Fruit fly (Drosophila melanogaster): ENCODE data around the gene Snoo.

The Snoo gene

DNA sequence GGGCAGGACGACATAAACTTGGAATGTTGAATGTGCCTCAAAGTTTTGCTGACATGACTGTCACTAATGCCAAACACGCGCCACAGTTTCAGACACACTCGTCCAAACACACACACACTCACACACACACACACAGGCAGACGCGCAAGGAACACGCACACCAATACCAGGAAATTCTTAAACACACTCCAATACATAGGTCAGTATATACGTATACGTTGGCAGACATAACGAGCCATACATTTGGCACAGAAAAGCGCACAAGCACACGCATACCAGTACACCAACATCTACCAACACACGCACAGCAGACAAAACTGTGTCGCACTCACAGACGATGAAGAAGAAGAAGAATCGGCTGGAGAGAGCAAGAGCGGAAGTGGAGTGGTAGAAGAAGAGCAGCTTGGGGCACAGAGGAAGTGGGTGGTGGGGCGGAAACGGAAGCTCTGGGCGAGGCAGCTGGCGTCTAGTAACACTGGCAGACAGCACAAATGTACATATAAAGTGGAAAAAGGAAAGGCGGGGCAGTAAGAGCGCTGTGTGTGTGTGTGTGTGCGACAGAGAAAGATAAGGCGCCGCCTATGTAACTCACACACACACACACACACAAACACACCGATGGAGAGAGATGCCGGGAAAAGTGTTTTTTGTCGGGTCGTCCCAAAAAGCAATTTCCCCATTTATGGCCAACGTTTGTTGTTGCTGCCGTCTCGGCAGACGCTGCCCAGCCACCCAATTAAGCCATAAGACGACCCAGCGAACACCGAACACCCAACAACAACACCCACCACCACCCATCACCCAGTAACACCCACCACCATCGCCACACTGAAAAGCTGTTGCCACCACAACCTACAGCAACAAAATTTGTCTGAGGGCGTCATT is 43.3 kb downstream of the Snoo start (continued):
- TF ChIP-seq D19A (tag; optimal IDR thresholded peaks at IDR 0.05): no peak
- no peak for TF ChIP-seq GATAe (GFP tag; conservative IDR thresholded peaks at IDR 0.05)
- TF ChIP-seq CG4820 (GFP tag; optimal IDR thresholded peaks at IDR 0.05): no peak
- TF ChIP-seq HLH4C (GFP tag; IDR thresholded peaks at IDR 0.05; ENCODE audit: partially characterized antibody): no peak
- peak; percentile 14 for TF ChIP-seq CG12659 (GFP tag; optimal IDR thresholded peaks at IDR 0.05)
- no peak for TF ChIP-seq Sin3A (optimal IDR thresholded peaks at IDR 0.05)
- TF ChIP-seq Hand (GFP tag; optimal IDR thresholded peaks at IDR 0.05): peak; percentile 54
- TF ChIP-seq insv (GFP tag; optimal IDR thresholded peaks at IDR 0.05): peak in 1 of 2 experiments; percentile 38
- TF ChIP-seq CG2202 (tag; optimal IDR thresholded peaks at IDR 0.05): no peak
- TF ChIP-seq pan (optimal IDR thresholded peaks at IDR 0.05): no peak
- TF ChIP-seq pan (GFP tag; optimal IDR thresholded peaks at IDR 0.05 in 1 of 2, IDR thresholded peaks at IDR 0.05 in 1 of 2): no peak
- TF ChIP-seq CHES-1-like (GFP tag; optimal IDR thresholded peaks at IDR 0.05): no peak
- no peak for TF ChIP-seq Hr78 (GFP tag; optimal IDR thresholded peaks at IDR 0.05)
- TF ChIP-seq nom (GFP tag; optimal IDR thresholded peaks at IDR 0.05): peak; percentile 23
- no peak for TF ChIP-seq br (optimal IDR thresholded peaks at IDR 0.05)
- no peak for TF ChIP-seq lov (optimal IDR thresholded peaks at IDR 0.05)
- TF ChIP-seq lov (GFP tag; IDR thresholded peaks at IDR 0.05): 0 out of 3 replicates have a peak, but pooled peaks have one; percentile 14
- TF ChIP-seq CG42726 (GFP tag; IDR thresholded peaks at IDR 0.05; ENCODE audit: partially characterized antibody): no peak
- no peak for TF ChIP-seq CG8290 (GFP tag; optimal IDR thresholded peaks at IDR 0.05)
- TF ChIP-seq CG8290 (tag; optimal IDR thresholded peaks at IDR 0.05): peak in 1 of 2 experiments; percentile 58
- peak; percentile 42 for TF ChIP-seq onecut (GFP tag; IDR thresholded peaks at IDR 0.05)
- TF ChIP-seq klu (GFP tag; IDR thresholded peaks at IDR 0.05): no peak
- no peak for TF ChIP-seq CG11696 (GFP tag; IDR thresholded peaks at IDR 0.05)
- no peak for TF ChIP-seq Nf-YB (GFP tag; optimal IDR thresholded peaks at IDR 0.05)
- TF ChIP-seq CG6254 (GFP tag; optimal IDR thresholded peaks at IDR 0.05): no peak
- TF ChIP-seq Sox100B (GFP tag; optimal IDR thresholded peaks at IDR 0.05): peak; percentile 16
- no peak for TF ChIP-seq jing (GFP tag; optimal IDR thresholded peaks at IDR 0.05)
- no peak for TF ChIP-seq sd (tag; optimal IDR thresholded peaks at IDR 0.05)
- TF ChIP-seq fd102C (GFP tag; optimal IDR thresholded peaks at IDR 0.05): no peak
- TF ChIP-seq CG2712 (tag; optimal IDR thresholded peaks at IDR 0.05): peak; percentile 6
- TF ChIP-seq Scr (GFP tag; IDR thresholded peaks at IDR 0.05; ENCODE audit: partially characterized antibody): no peak
- TF ChIP-seq CG17359 (tag; optimal IDR thresholded peaks at IDR 0.05): peak; percentile 42
- TF ChIP-seq knrl (GFP tag; IDR thresholded peaks at IDR 0.05; ENCODE audit: partially characterized antibody): no peak
- peak; percentile 37 for TF ChIP-seq kah (GFP tag; optimal IDR thresholded peaks at IDR 0.05)
- peak; percentile 7 for TF ChIP-seq CG9817 (tag; optimal IDR thresholded peaks at IDR 0.05)
- TF ChIP-seq CG9932 (GFP tag; IDR thresholded peaks at IDR 0.05): no peak
- TF ChIP-seq crc (GFP tag; optimal IDR thresholded peaks at IDR 0.05): no peak
- no peak for TF ChIP-seq en (GFP tag; optimal IDR thresholded peaks at IDR 0.05)
- no peak for TF ChIP-seq pzg (GFP tag; optimal IDR thresholded peaks at IDR 0.05)
- 0 out of 2 replicates have a peak, but pooled peaks have one; percentile 32 for TF ChIP-seq CG3847 (GFP tag; IDR thresholded peaks at IDR 0.05)
- TF ChIP-seq CG4424 (GFP tag; optimal IDR thresholded peaks at IDR 0.05): no peak
- no peak for TF ChIP-seq CG14860 (GFP tag; IDR thresholded peaks at IDR 0.05; ENCODE audit: partially characterized antibody)
- no peak for TF ChIP-seq Nf-YA (GFP tag; IDR thresholded peaks at IDR 0.05)
- TF ChIP-seq TFAM (GFP tag; optimal IDR thresholded peaks at IDR 0.05): no peak
- TF ChIP-seq ewg (GFP tag; optimal IDR thresholded peaks at IDR 0.05): no peak
- TF ChIP-seq vfl (GFP tag; optimal IDR thresholded peaks at IDR 0.05): no peak
- no peak for TF ChIP-seq lmd (GFP tag; IDR thresholded peaks at IDR 0.05)
- no peak for TF ChIP-seq maf-S (GFP tag; optimal IDR thresholded peaks at IDR 0.05)
- TF ChIP-seq cg (GFP tag; optimal IDR thresholded peaks at IDR 0.05): peak; percentile 70
- no peak for TF ChIP-seq HLH3B (GFP tag; IDR thresholded peaks at IDR 0.05)

All from whole organism, embryonic.